Worm (Caenorhabditis elegans) whole organism, late embryonic: ENCODE measurements around the gene F11A5.5.

ENCODE experiments used
- C38D4.7 ChIP-seq: fragments of 200-800 bp; sonication (Bioruptor generic); optimal IDR thresholded peaks from 2 replicates; lab custom pipeline; 2018; ENCODE audit warnings: mild to moderate bottlenecking, missing genetic modification characterization, moderate library complexity, missing compliant biosample characterization
- K02D7.2 ChIP-seq: sonication (generic microtip); optimal IDR thresholded peaks from 2 replicates; lab custom pipeline; 2017; ENCODE audit warnings: mild to moderate bottlenecking, missing genetic modification characterization, missing compliant biosample characterization
- Y22D7AL.16 ChIP-seq: sonication (generic microtip); optimal IDR thresholded peaks from 2 replicates; lab custom pipeline; 2016; ENCODE audit warnings: missing genetic modification characterization, missing compliant biosample characterization
- ceh-24 ChIP-seq: sonication (generic microtip); optimal IDR thresholded peaks from 2 replicates; lab custom pipeline; 2016; ENCODE audit warnings: mild to moderate bottlenecking, missing genetic modification characterization, missing compliant biosample characterization
- ceh-30 ChIP-seq: fragments of 150-350 bp; optimal IDR thresholded peaks from 2 replicates; lab custom pipeline; 2014; ENCODE audit warnings: missing biosample characterization, missing genetic modification characterization
- ceh-31 ChIP-seq: sonication (generic microtip); optimal IDR thresholded peaks from 2 replicates; lab custom pipeline; 2016; ENCODE audit warnings: missing genetic modification characterization, missing compliant biosample characterization
- ceh-45 ChIP-seq: fragments of 200-800 bp; sonication (Bioruptor generic); IDR thresholded peaks from 2 replicates; pipeline ENCODE4 v1.3.6; 2022; ENCODE audit warnings: missing genetic modification reagents, missing genetic modification characterization, missing compliant biosample characterization
- ceh-48 ChIP-seq: sonication (generic microtip); optimal IDR thresholded peaks from 2 replicates; lab custom pipeline; 2016; ENCODE audit warnings: missing genetic modification characterization, inconsistent platforms, missing compliant biosample characterization
- dmd-4 ChIP-seq: sonication (generic microtip); optimal IDR thresholded peaks from 2 replicates; lab custom pipeline; 2016; ENCODE audit warnings: borderline replicate concordance, missing genetic modification characterization, missing compliant biosample characterization
- elt-2 ChIP-seq: sonication (generic microtip); optimal IDR thresholded peaks from 2 replicates; lab custom pipeline; 2016; ENCODE audit warnings: missing genetic modification reagents, missing genetic modification characterization, missing compliant biosample characterization
- elt-4 ChIP-seq: sonication (generic microtip); optimal IDR thresholded peaks from 2 replicates; lab custom pipeline; 2016; ENCODE audit warnings: missing genetic modification characterization, missing compliant biosample characterization
- ets-4 ChIP-seq: sonication (generic microtip); optimal IDR thresholded peaks from 2 replicates; lab custom pipeline; 2016; ENCODE audit warnings: missing genetic modification characterization, missing compliant biosample characterization
- eyg-1 ChIP-seq: sonication (generic microtip); optimal IDR thresholded peaks from 2 replicates; lab custom pipeline; 2016; ENCODE audit warnings: missing genotype, missing genetic modification characterization, missing compliant biosample characterization
- fax-1 ChIP-seq: sonication (generic microtip); optimal IDR thresholded peaks from 2 replicates; lab custom pipeline; 2016; ENCODE audit warnings: missing genotype, missing genetic modification characterization, missing compliant biosample characterization
- fkh-6 ChIP-seq: sonication (generic microtip); optimal IDR thresholded peaks from 2 replicates; lab custom pipeline; 2016; ENCODE audit warnings: missing genetic modification characterization, missing compliant biosample characterization
- gmeb-2 ChIP-seq: sonication (generic microtip); optimal IDR thresholded peaks from 2 replicates; lab custom pipeline; 2016; ENCODE audit warnings: missing genetic modification characterization, inconsistent platforms, missing compliant biosample characterization
- hlh-13 ChIP-seq: fragments of 200-800 bp; sonication (Bioruptor generic); optimal IDR thresholded peaks from 2 replicates; lab custom pipeline; 2018; ENCODE audit warnings: mild to moderate bottlenecking, missing genetic modification characterization, missing compliant biosample characterization
- hlh-15 ChIP-seq: sonication (generic microtip); optimal IDR thresholded peaks from 2 replicates; lab custom pipeline; 2016; ENCODE audit warnings: missing genetic modification characterization, missing compliant biosample characterization
- hlh-30 ChIP-seq: sonication (generic microtip); optimal IDR thresholded peaks from 2 replicates; lab custom pipeline; 2017; ENCODE audit warnings: antibody characterized with exemption, missing genetic modification characterization, missing compliant biosample characterization; ENCODE audit not compliant: insufficient read depth
- hlh-6 ChIP-seq: sonication (generic microtip); optimal IDR thresholded peaks from 2 replicates; lab custom pipeline; 2016; ENCODE audit warnings: missing genotype, missing genetic modification characterization, missing compliant biosample characterization
- lim-6 ChIP-seq: sonication (generic microtip); optimal IDR thresholded peaks from 2 replicates; lab custom pipeline; 2016; ENCODE audit warnings: missing genetic modification characterization, missing compliant biosample characterization
- nhr-11 ChIP-seq: fragments of 150-350 bp; optimal IDR thresholded peaks from 2 replicates; lab custom pipeline; 2014; ENCODE audit warnings: missing biosample characterization, missing genetic modification characterization
- nhr-232 ChIP-seq: sonication (generic microtip); optimal IDR thresholded peaks from 2 replicates; lab custom pipeline; 2016; ENCODE audit warnings: missing genetic modification characterization, missing compliant biosample characterization
- npax-4 ChIP-seq: sonication (generic microtip); optimal IDR thresholded peaks from 2 replicates; lab custom pipeline; 2016; ENCODE audit warnings: missing genetic modification characterization, missing compliant biosample characterization
- odd-2 ChIP-seq: sonication (generic microtip); optimal IDR thresholded peaks from 2 replicates; lab custom pipeline; 2017; ENCODE audit warnings: antibody characterized with exemption, mild to moderate bottlenecking, missing genetic modification characterization, missing compliant biosample characterization
- pag-3 ChIP-seq: sonication (generic microtip); optimal IDR thresholded peaks from 2 replicates; lab custom pipeline; 2016; ENCODE audit warnings: missing compliant biosample characterization, missing genetic modification characterization, borderline replicate concordance
- pat-9 ChIP-seq: fragments of 200-800 bp; sonication (Bioruptor generic); optimal IDR thresholded peaks from 2 replicates; lab custom pipeline; 2018; ENCODE audit warnings: mild to moderate bottlenecking, missing genetic modification characterization, moderate library complexity, missing compliant biosample characterization
- pax-1 ChIP-seq: fragments of 150-350 bp; optimal IDR thresholded peaks from 2 replicates; lab custom pipeline; 2014; ENCODE audit warnings: missing biosample characterization, missing genetic modification characterization
- pha-2 ChIP-seq: sonication (generic microtip); optimal IDR thresholded peaks from 2 replicates; lab custom pipeline; 2017; ENCODE audit warnings: mild to moderate bottlenecking, missing genetic modification characterization, missing compliant biosample characterization
- pha-4 ChIP-seq: fragments of 150-350 bp; optimal IDR thresholded peaks from 2 replicates; lab custom pipeline; 2018; ENCODE audit warnings: missing biosample characterization, missing genetic modification reagents, missing genetic modification characterization
- pqm-1 ChIP-seq: sonication (generic microtip); optimal IDR thresholded peaks from 2 replicates; lab custom pipeline; 2016; ENCODE audit warnings: missing genetic modification characterization, missing compliant biosample characterization
- ref-2 ChIP-seq: sonication (generic microtip); optimal IDR thresholded peaks from 2 replicates; lab custom pipeline; 2016; ENCODE audit warnings: missing genetic modification characterization, missing compliant biosample characterization
- rnt-1 ChIP-seq: sonication (generic microtip); optimal IDR thresholded peaks from 2 replicates; lab custom pipeline; 2016; ENCODE audit warnings: missing genetic modification characterization, missing compliant biosample characterization
- sox-2 ChIP-seq: fragments of 200-800 bp; sonication (Bioruptor generic); IDR thresholded peaks from 2 replicates; pipeline ENCODE4 v1.3.6; 2022; ENCODE audit warnings: missing genetic modification reagents, missing genetic modification characterization, missing compliant biosample characterization
- syd-9 ChIP-seq: sonication (generic microtip); optimal IDR thresholded peaks from 2 replicates; lab custom pipeline; 2016; ENCODE audit warnings: mild to moderate bottlenecking, missing genetic modification characterization, moderate library complexity, missing compliant biosample characterization
- tbx-2 ChIP-seq: sonication (generic microtip); optimal IDR thresholded peaks from 2 replicates; lab custom pipeline; 2016; ENCODE audit warnings: missing genetic modification characterization, missing compliant biosample characterization
- unc-3 ChIP-seq, 2 experiments: fragments of 200-800 bp in 1 of 2; sonication (Bioruptor generic) in 1 of 2; sonication (generic microtip) in 1 of 2; conservative IDR thresholded peaks in 1 of 2; optimal IDR thresholded peaks in 1 of 2; 2 replicates each; pipeline versions ENCODE4 v1.3.6 to Lab custom; 2016 to 2022; ENCODE audit warnings: missing compliant biosample characterization in 2 of 2, missing genetic modification characterization in 2 of 2, missing genetic modification reagents in 1 of 2
- unc-55 ChIP-seq: sonication (generic microtip); optimal IDR thresholded peaks from 2 replicates; lab custom pipeline; 2017; ENCODE audit warnings: missing biosample characterization, missing genetic modification reagents, missing genetic modification characterization
- unc-86 ChIP-seq: sonication (generic microtip); optimal IDR thresholded peaks from 2 replicates; lab custom pipeline; 2016; ENCODE audit warnings: missing genetic modification characterization, missing compliant biosample characterization

F11A5.5 gene

DNA sequence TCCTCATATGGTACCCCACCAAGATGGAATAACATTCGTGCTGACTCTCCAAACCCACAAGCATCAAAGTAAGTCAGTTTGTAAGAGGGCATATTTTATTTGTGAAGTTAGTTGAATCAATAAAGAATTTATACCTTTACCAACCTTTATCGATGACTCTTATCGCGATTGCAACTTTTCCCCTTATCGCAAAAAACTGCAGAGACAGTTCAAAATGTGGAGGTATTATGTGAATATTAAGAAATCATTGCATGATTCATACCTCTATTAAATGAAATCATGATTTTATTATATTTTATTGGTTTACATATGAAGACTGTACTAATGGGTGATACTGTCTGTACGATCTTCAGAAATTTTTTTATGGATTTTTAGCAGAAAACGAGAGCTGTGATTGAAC is 34.1 kb downstream of the F11A5.5 start, which contains the start of gene gst-22:
gst-22 (minus strand) TSS at position 103 of the 400 bp plus-strand sequence.
- TF ChIP-seq tbx-2 (tag; lab: Kevin White, UChicago), result no peak
- TF ChIP-seq elt-2, result peak; percentile 86
- no peak for TF ChIP-seq Y22D7AL.16 (tag; lab: Kevin White, UChicago)

DNA sequence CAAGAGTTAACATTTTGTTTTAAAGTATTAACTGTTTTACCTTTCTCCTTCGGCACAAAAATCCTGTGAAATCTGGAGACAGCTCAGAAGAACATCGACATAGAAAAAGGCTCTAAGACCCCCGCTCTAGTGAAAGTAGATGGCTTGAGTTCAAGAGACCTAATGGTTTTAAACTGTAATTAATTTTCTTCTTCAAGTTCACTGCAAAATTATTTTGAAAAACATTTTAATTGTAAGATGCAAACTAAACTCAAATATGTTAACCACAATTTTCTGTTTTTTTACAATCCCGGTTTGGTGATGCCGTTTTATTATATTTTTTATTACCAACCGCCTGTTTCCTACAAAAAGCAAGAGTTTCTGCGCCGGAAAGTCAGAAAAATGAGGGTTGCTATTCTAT is 35.5 kb downstream of the F11A5.5 start, which contains the start of gene clec-233:
clec-233 (plus strand) TSS at position 301 of the 400 bp plus-strand sequence.
- TF ChIP-seq eyg-1 (tag; lab: Kevin White, UChicago), result no peak
- no peak for TF ChIP-seq gmeb-2 (tag; lab: Kevin White, UChicago)
- TF ChIP-seq unc-86, result no peak
- TF ChIP-seq hlh-6 (tag; lab: Kevin White, UChicago), result no peak
- no peak for TF ChIP-seq nhr-232 (tag; lab: Kevin White, UChicago)
- TF ChIP-seq pha-2 (tag; lab: Kevin White, UChicago), result no peak
- no peak for TF ChIP-seq unc-55
- TF ChIP-seq ceh-24 (tag; lab: Kevin White, UChicago), result no peak

DNA sequence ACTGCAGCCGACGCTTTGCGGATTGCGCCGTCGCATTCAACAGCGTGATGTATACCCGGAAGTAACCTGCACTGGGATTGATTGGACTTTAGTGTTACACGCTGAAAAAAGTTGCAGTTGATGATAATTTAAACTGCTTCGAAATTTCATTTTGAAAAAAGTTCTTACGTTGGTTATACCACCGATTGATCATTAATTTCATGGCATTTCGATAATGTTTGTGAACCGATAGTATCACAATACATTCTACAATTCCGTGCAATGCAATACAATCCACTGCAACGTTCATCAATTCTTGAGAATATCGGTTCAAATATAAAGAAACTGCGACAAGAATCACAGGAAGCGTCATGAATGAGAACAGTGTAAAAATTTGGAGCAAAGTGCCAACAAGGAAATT is 37.0 kb downstream of the F11A5.5 start, which contains the start of gene F21H7.3:
F21H7.3 (minus strand) TSS at position 101 of the 400 bp plus-strand sequence.
- TF ChIP-seq C38D4.7 (no peak), npax-4 (no peak), ceh-24 (tag; lab: Kevin White, UChicago) (no peak), pha-2 (tag; lab: Kevin White, UChicago) (no peak), K02D7.2 (tag; lab: Kevin White, UChicago) (no peak), fkh-6 (tag; lab: Kevin White, UChicago) (no peak), dmd-4 (tag; lab: Kevin White, UChicago) (no peak), fax-1 (tag; lab: Kevin White, UChicago) (no peak), pax-1 (tag; lab: Kevin White, UChicago) (no peak), ref-2 (no peak), elt-4 (tag; lab: Kevin White, UChicago) (no peak), syd-9 (no peak), ceh-30 (no peak), nhr-11 (no peak), unc-3 (GFP tag; conservative IDR thresholded peaks at IDR 0.05; lab: Robert Waterston, UW) (no peak), unc-3 (tag; optimal IDR thresholded peaks at IDR 0.05; lab: Kevin White, UChicago) (no peak), tbx-2 (tag; lab: Kevin White, UChicago) (no peak), ceh-31 (tag; lab: Kevin White, UChicago) (no peak), pha-4 (tag; lab: Kevin White, UChicago) (no peak), rnt-1 (tag; lab: Kevin White, UChicago) (no peak)

DNA sequence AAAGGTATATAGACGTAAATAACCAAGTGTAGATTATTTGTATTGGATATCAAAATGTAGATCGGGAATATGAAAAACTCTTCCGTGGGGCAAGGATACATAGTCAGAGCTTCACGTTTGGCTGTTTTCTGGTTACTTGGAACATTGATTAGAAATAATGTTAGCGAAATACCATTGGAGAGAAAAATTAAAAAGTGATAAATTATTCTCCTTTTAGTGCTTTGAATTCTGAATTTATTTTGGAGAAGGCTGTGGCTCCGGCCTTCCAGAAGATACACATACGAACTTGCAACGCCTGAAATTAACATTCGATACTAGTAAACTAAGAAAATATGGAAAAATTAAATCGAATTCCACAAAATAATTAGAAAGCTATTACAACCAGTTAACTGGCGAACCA is 37.5 kb downstream of the F11A5.5 start, which contains the start of gene srh-98:
srh-98 (minus strand) TSS at position 101 of the 400 bp plus-strand sequence.
- TF ChIP-seq pat-9 (tag; lab: Kevin White, UChicago) (no peak), elt-2 (no peak), dmd-4 (tag; lab: Kevin White, UChicago) (no peak), pha-2 (tag; lab: Kevin White, UChicago) (no peak), hlh-15 (tag; lab: Kevin White, UChicago) (no peak), sox-2 (GFP tag; lab: Robert Waterston, UW) (no peak), pqm-1 (no peak)
- TF ChIP-seq, all 69 proteins: peak for 0

ce11 chrV:16237223-16237622 is 39.1 kb downstream of the F11A5.5 start, which contains the start of gene F21H7.5:
Gene F21H7.5, plus strand, starts transcription at chrV:16237523.
- TF ChIP-seq ceh-30 (no peak), hlh-30 (tag; lab: Kevin White, UChicago) (no peak), elt-2 (no peak), pag-3 (tag; lab: Kevin White, UChicago) (no peak), gmeb-2 (tag; lab: Kevin White, UChicago) (no peak), odd-2 (tag; lab: Kevin White, UChicago) (no peak), ets-4 (tag; lab: Kevin White, UChicago) (no peak), pax-1 (tag; lab: Kevin White, UChicago) (no peak), ceh-45 (no peak), pha-4 (tag; lab: Kevin White, UChicago) (no peak), lim-6 (tag; lab: Kevin White, UChicago) (no peak), pqm-1 (no peak), ceh-48 (tag; lab: Kevin White, UChicago) (no peak), rnt-1 (tag; lab: Kevin White, UChicago) (no peak), hlh-13 (GFP tag; lab: Kevin White, UChicago) (no peak)
